Fruit fly (Drosophila melanogaster): ENCODE data around the gene cDIP.

Gene cDIP

dm6 chr3R:21199085-21199899 is 38.4 kb upstream of the cDIP start (continued):
- TF ChIP-seq crc (GFP tag; optimal IDR thresholded peaks at IDR 0.05), result no peak
- TF ChIP-seq CG4854 (GFP tag; optimal IDR thresholded peaks at IDR 0.05), result no peak
- no peak for TF ChIP-seq her (GFP tag; optimal IDR thresholded peaks at IDR 0.05)
- no peak for TF ChIP-seq CG13424 (tag; optimal IDR thresholded peaks at IDR 0.05)
- no peak for TF ChIP-seq chn (GFP tag; optimal IDR thresholded peaks at IDR 0.05)
- TF ChIP-seq ab (GFP tag; optimal IDR thresholded peaks at IDR 0.05), result no peak
- no peak for TF ChIP-seq Dip2 (GFP tag; IDR thresholded peaks at IDR 0.05)
- TF ChIP-seq trh (GFP tag; optimal IDR thresholded peaks at IDR 0.05), result no peak
- TF ChIP-seq lbe (GFP tag; optimal IDR thresholded peaks at IDR 0.05), result peak; percentile 6
- TF ChIP-seq Atf3 (GFP tag; optimal IDR thresholded peaks at IDR 0.05), result no peak
- TF ChIP-seq scrt (GFP tag; optimal IDR thresholded peaks at IDR 0.05), result peak; percentile 36
- TF ChIP-seq CkIIα-i1 (GFP tag; IDR thresholded peaks at IDR 0.05), result no peak
- TF ChIP-seq CG8290 (GFP tag; optimal IDR thresholded peaks at IDR 0.05), result no peak
- TF ChIP-seq CG8290 (tag; optimal IDR thresholded peaks at IDR 0.05), result peak in 1 of 2 experiments; percentile 4
- no peak for TF ChIP-seq HmgD (GFP tag; optimal IDR thresholded peaks at IDR 0.05)
- TF ChIP-seq sr (GFP tag; IDR thresholded peaks at IDR 0.05), result peak; percentile 94
- no peak for TF ChIP-seq Pdp1 (GFP tag; optimal IDR thresholded peaks at IDR 0.05)
- TF ChIP-seq NFAT (GFP tag; IDR thresholded peaks at IDR 0.05), result no peak
- no peak for TF ChIP-seq CG10462 (GFP tag; optimal IDR thresholded peaks at IDR 0.05)
- no peak for TF ChIP-seq pb (GFP tag; optimal IDR thresholded peaks at IDR 0.05)
- TF ChIP-seq esg (GFP tag; conservative IDR thresholded peaks at IDR 0.05), result no peak
- no peak for TF ChIP-seq tup (GFP tag; optimal IDR thresholded peaks at IDR 0.05)
- TF ChIP-seq CG16863 (GFP tag; optimal IDR thresholded peaks at IDR 0.05), result no peak
- no peak for TF ChIP-seq Hr51 (GFP tag; optimal IDR thresholded peaks at IDR 0.05)
- no peak for TF ChIP-seq dan (GFP tag; IDR thresholded peaks at IDR 0.05)
- TF ChIP-seq btn (GFP tag; optimal IDR thresholded peaks at IDR 0.05), result no peak
- TF ChIP-seq CG31224 (GFP tag; IDR thresholded peaks at IDR 0.05), result no peak
- no peak for TF ChIP-seq PHDP (tag; optimal IDR thresholded peaks at IDR 0.05)
- TF ChIP-seq CG10209 (GFP tag; optimal IDR thresholded peaks at IDR 0.05), result no peak
- TF ChIP-seq disco-r (GFP tag; optimal IDR thresholded peaks at IDR 0.05), result no peak
- TF ChIP-seq CG7372 (GFP tag; IDR thresholded peaks at IDR 0.05), result no peak
- TF ChIP-seq CG31441 (GFP tag; IDR thresholded peaks at IDR 0.05), result no peak
- no peak for TF ChIP-seq Bdp1 (GFP tag; optimal IDR thresholded peaks at IDR 0.05)
- peak; percentile 98 for TF ChIP-seq cwo (GFP tag; optimal IDR thresholded peaks at IDR 0.05)
- TF ChIP-seq CG32767 (GFP tag; IDR thresholded peaks at IDR 0.05), result no peak
- peak; percentile 26 for TF ChIP-seq Deaf1 (tag; optimal IDR thresholded peaks at IDR 0.05)
- TF ChIP-seq chif (GFP tag; optimal IDR thresholded peaks at IDR 0.05), result no peak
- no peak for TF ChIP-seq sisA (GFP tag; IDR thresholded peaks at IDR 0.05)
- no peak for TF ChIP-seq CG34224 (GFP tag; IDR thresholded peaks at IDR 0.05; ENCODE audit: partially characterized antibody)
- peak; percentile 28 for TF ChIP-seq CG5180 (GFP tag; optimal IDR thresholded peaks at IDR 0.05)
- no peak for TF ChIP-seq CG2202 (tag; optimal IDR thresholded peaks at IDR 0.05)
- no peak for TF ChIP-seq CG17361 (GFP tag; IDR thresholded peaks at IDR 0.05)
- no peak for TF ChIP-seq Mrtf (GFP tag; IDR thresholded peaks at IDR 0.05)
- TF ChIP-seq amos (GFP tag; IDR thresholded peaks at IDR 0.05; ENCODE audit: partially characterized antibody), result no peak; the same call in 1 of the 2 replicates
- TF ChIP-seq psq (GFP tag; optimal IDR thresholded peaks at IDR 0.05), result no peak
- TF ChIP-seq ci (GFP tag; IDR thresholded peaks at IDR 0.05), result peak; percentile 38; the same call in 2 of the 3 replicates
- TF ChIP-seq MBD-R2 (GFP tag; IDR thresholded peaks at IDR 0.05), result 0 out of 2 replicates have a peak, but pooled peaks have one; percentile 21

Measured in whole organism, embryonic.